Worm (Caenorhabditis elegans) whole organism, L2 larva: ENCODE data around the gene R02E12.12.

Experiments used
- alr-1 ChIP-seq: fragments of 150-350 bp; optimal IDR thresholded peaks from 2 replicates; lab custom pipeline; 2014; ENCODE audit warnings: missing biosample characterization, missing genetic modification characterization
- aly-2 ChIP-seq: fragments of 150-350 bp; optimal IDR thresholded peaks from 2 replicates; lab custom pipeline; 2014; ENCODE audit warnings: missing biosample characterization, missing genetic modification characterization
- ama-1 ChIP-seq: fragments of 150-350 bp; optimal IDR thresholded peaks from 2 replicates; lab custom pipeline; 2018; ENCODE audit warnings: inconsistent platforms
- lin-13 ChIP-seq: fragments of 150-350 bp; optimal IDR thresholded peaks from 2 replicates; lab custom pipeline; 2014; ENCODE audit warnings: missing biosample characterization, missing genetic modification reagents, missing genetic modification characterization
- nhr-11 ChIP-seq: fragments of 150-350 bp; optimal IDR thresholded peaks from 2 replicates; lab custom pipeline; 2014; ENCODE audit warnings: missing biosample characterization, missing genetic modification characterization
- nhr-21 ChIP-seq: fragments of 150-350 bp; optimal IDR thresholded peaks from 2 replicates; lab custom pipeline; 2014; ENCODE audit warnings: missing biosample characterization, missing genetic modification characterization
- nhr-237 ChIP-seq: fragments of 150-350 bp; optimal IDR thresholded peaks from 2 replicates; lab custom pipeline; 2014; ENCODE audit warnings: missing biosample characterization, missing genetic modification characterization
- nhr-77 ChIP-seq: fragments of 150-350 bp; optimal IDR thresholded peaks from 2 replicates; lab custom pipeline; 2014; ENCODE audit warnings: missing biosample characterization, missing genetic modification characterization
- unc-39 ChIP-seq: fragments of 150-350 bp; optimal IDR thresholded peaks from 2 replicates; lab custom pipeline; 2014; ENCODE audit warnings: missing biosample characterization, missing genetic modification characterization

DNA sequence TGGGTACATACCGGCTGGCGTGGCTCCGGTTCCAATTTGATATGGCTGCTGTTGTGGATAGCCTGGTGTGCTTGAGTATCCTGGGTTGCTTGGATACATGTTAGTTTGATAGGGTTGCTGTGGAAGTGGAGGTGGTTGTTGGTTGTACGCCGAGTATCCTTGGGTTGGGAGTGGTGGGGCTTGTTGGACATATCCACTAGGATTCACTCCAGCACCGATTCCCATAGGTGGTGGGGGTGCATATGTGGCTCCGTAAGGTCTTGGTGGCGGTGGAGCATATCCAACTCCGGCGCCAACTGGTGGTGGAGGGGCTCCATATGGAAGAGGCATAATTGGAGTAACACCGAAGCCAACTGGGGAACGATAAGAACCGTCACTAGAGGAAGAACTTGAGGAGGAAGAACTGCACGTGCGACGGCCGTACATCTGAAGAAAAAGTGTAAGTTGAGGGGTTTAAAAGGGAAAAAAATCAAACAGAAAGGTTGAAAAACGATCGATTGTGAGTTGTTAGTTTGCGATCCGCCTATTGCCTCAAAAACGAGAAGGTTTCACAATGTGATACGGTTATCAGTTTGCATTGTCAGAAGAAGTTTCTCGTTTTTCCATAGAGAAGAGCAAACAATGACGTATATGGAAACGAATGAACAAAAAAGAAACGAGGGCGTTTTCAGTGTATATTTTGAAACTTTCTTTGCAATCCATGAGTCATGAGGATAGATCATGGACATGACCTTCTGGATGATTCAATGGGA lies 34.9 kb upstream of the R02E12.12 start, which contains the start of gene C16B8.3:
- TF ChIP-seq nhr-237 (tag; lab: Kevin White, UChicago) (no peak), aly-2 (tag; lab: Kevin White, UChicago) (no peak), nhr-11 (tag; lab: Kevin White, UChicago) (no peak), nhr-77 (tag; lab: Kevin White, UChicago) (no peak), alr-1 (tag; lab: Kevin White, UChicago) (no peak), ama-1 (lab: Kevin White, UChicago) (no peak), nhr-21 (tag; lab: Kevin White, UChicago) (no peak), lin-13 (GFP tag; lab: Kevin White, UChicago) (no peak), unc-39 (tag; lab: Kevin White, UChicago) (no peak)
